Worm (Caenorhabditis elegans): ENCODE results near the gene F41E6.5.

The F41E6.5 gene

DNA sequence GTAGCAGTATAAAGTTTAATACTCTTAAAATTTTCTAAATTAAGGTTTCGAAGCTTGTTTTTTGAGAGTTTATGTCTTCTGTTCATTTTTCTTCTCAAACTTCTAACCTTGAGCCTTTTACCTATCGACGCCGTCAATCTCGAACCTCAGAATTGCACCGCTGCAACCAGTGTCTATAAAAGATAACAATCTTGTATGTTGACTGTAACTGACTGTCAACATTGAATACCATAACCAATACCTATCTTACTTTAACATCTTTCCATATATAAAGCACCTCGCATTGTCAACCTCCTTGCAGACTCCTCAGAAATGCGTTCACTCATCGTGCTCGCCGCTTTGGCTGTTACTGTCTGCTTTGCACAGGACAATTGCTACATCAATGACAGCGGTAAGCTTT is 15.5 kb downstream of the F41E6.5 start, which contains the start of gene grd-5:
Gene grd-5, plus strand, starts transcription at position 295 of the 400 bp plus-strand sequence.
- no peak for TF ChIP-seq hlh-8 (tag; optimal IDR thresholded peaks at IDR 0.05)
- no peak for TF ChIP-seq fkh-10 (GFP tag; optimal IDR thresholded peaks at IDR 0.05)
- no peak for TF ChIP-seq ama-1 (optimal IDR thresholded peaks at IDR 0.05)
- no peak for TF ChIP-seq tbx-2 (tag; optimal IDR thresholded peaks at IDR 0.05)
- no peak for TF ChIP-seq ceh-2 (tag; optimal IDR thresholded peaks at IDR 0.05)
- TF ChIP-seq dmd-4 (tag; optimal IDR thresholded peaks at IDR 0.05; ENCODE audit: borderline replicate concordance) = no peak
- no peak for TF ChIP-seq ceh-14 (tag; optimal IDR thresholded peaks at IDR 0.05)
- no peak for TF ChIP-seq hlh-6 (tag; optimal IDR thresholded peaks at IDR 0.05)
- no peak for TF ChIP-seq madf-2 (tag; optimal IDR thresholded peaks at IDR 0.05)
- TF ChIP-seq ceh-19 (GFP tag; optimal IDR thresholded peaks at IDR 0.05) = no peak
- no peak for TF ChIP-seq nhr-11 (tag; optimal IDR thresholded peaks at IDR 0.05)
- no peak for TF ChIP-seq pag-3 (tag; optimal IDR thresholded peaks at IDR 0.05; ENCODE audit: borderline replicate concordance)
- no peak for TF ChIP-seq ahr-1 (tag; optimal IDR thresholded peaks at IDR 0.05)
- no peak for TF ChIP-seq Y22D7AL.16 (tag; optimal IDR thresholded peaks at IDR 0.05)
- no peak for TF ChIP-seq C38D4.7 (GFP tag; optimal IDR thresholded peaks at IDR 0.05)
- no peak for TF ChIP-seq unc-3 (GFP tag; conservative IDR thresholded peaks at IDR 0.05)
- no peak for TF ChIP-seq unc-3 (tag; optimal IDR thresholded peaks at IDR 0.05)
- no peak for TF ChIP-seq hlh-30 (tag; optimal IDR thresholded peaks at IDR 0.05; ENCODE audit: insufficient read depth)
- TF ChIP-seq ceh-24 (tag; optimal IDR thresholded peaks at IDR 0.05) = no peak

- TF ChIP-seq ceh-19 (GFP tag; optimal IDR thresholded peaks at IDR 0.05) = no peak
- no peak for TF ChIP-seq ceh-48 (tag; optimal IDR thresholded peaks at IDR 0.05)
- no peak for TF ChIP-seq npax-4 (tag; optimal IDR thresholded peaks at IDR 0.05)
Observed at ce11 chrV:8621213-8621612, 17.9 kb downstream of the F41E6.5 start, which contains the start of gene idpc-2. TSS of gene idpc-2 (minus strand) at chrV:8621313.

- TF ChIP-seq fkh-6 (tag; optimal IDR thresholded peaks at IDR 0.05) (no peak), syd-9 (tag; optimal IDR thresholded peaks at IDR 0.05) (no peak), ceh-48 (tag; optimal IDR thresholded peaks at IDR 0.05) (no peak), che-1 (tag; optimal IDR thresholded peaks at IDR 0.05) (no peak), elt-2 (tag; optimal IDR thresholded peaks at IDR 0.05) (no peak), ceh-14 (tag; optimal IDR thresholded peaks at IDR 0.05) (no peak), eyg-1 (tag; optimal IDR thresholded peaks at IDR 0.05) (no peak)
Observed at ce11 chrV:8622314-8622713, 19.0 kb downstream of the F41E6.5 start, which contains the start of gene F41E6.1. TSS of gene F41E6.1 (plus strand) at chrV:8622614.

DNA sequence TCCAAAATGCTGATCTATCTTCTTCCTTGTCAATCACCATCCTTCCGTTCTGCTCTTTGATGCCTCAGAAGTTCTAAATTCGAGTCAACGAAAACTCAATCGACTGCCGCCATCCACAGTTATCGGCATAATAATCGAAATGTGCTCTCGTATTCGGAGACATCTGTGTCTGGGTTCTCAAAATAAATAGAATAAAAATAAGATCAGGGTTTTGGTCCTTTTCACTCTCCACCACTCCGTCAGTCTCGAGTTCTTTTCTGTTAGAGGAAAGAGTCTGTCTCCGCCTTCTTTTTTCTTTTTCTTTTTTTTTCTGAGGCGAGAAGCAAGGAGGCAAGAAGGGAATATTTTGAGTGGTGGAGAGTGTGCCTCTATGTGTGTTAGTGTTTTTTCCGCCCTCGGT is 20.5 kb downstream of the F41E6.5 start, which contains the start of gene F41E6.17:
Gene F41E6.17, plus strand, starts transcription at position 348 of the 400 bp plus-strand sequence.
- no peak for TF ChIP-seq sox-2 (GFP tag; IDR thresholded peaks at IDR 0.05)
- no peak for TF ChIP-seq unc-86 (tag; optimal IDR thresholded peaks at IDR 0.05)
- peak; percentile 62 for TF ChIP-seq unc-42 (tag; optimal IDR thresholded peaks at IDR 0.05)
- TF ChIP-seq hlh-8 (tag; optimal IDR thresholded peaks at IDR 0.05) = no peak
- TF ChIP-seq zip-5 (tag; optimal IDR thresholded peaks at IDR 0.05) = no peak
- TF ChIP-seq pat-9 (tag; optimal IDR thresholded peaks at IDR 0.05) = no peak

DNA sequence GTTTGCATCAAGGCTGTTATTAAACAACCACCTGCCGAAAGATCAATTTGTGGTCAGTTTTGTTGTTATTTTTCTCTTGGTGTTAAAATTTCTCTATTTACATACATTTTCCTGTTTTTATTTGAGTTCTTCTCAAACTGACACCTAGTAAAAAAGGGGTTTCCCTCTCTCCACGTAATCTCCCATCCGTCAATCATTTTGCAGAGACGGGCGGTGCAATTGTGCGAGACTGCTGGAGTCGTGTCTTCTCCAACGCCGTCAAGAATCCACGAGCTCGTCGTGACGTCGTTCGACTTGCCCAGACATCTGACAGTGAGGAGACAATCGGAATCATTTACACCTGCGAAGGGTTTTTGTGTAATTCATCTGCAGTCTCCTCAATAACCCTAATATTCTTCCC is 23.1 kb downstream of the F41E6.5 start:
- TF ChIP-seq ceh-22 (tag; optimal IDR thresholded peaks at IDR 0.05) = no peak
- peak; percentile 12 for TF ChIP-seq unc-55 (GFP tag; optimal IDR thresholded peaks at IDR 0.05)
- TF ChIP-seq elt-2 (tag; optimal IDR thresholded peaks at IDR 0.05) = no peak
- TF ChIP-seq lim-6 (tag; optimal IDR thresholded peaks at IDR 0.05) = no peak

- TF ChIP-seq ceh-2 (tag; optimal IDR thresholded peaks at IDR 0.05) = no peak
- no peak for TF ChIP-seq mec-3 (tag; optimal IDR thresholded peaks at IDR 0.05; ENCODE audit: borderline replicate concordance)
- TF ChIP-seq syd-9 (tag; optimal IDR thresholded peaks at IDR 0.05) = no peak
- TF ChIP-seq sdc-2 (tag; optimal IDR thresholded peaks at IDR 0.05) = no peak
- no peak for TF ChIP-seq pros-1 (tag; optimal IDR thresholded peaks at IDR 0.05)
- TF ChIP-seq K09A11.1 (tag; optimal IDR thresholded peaks at IDR 0.05; ENCODE audit: insufficient read depth) = no peak
- no peak for TF ChIP-seq ceh-9 (tag; optimal IDR thresholded peaks at IDR 0.05)
- no peak for TF ChIP-seq ceh-34 (tag; optimal IDR thresholded peaks at IDR 0.05)
Observed at ce11 chrV:8627580-8627979, 24.3 kb downstream of the F41E6.5 start.

All from whole organism, late embryonic.